Fruit fly (Drosophila melanogaster) whole organism, embryonic: ENCODE data around the gene CG3862.

Experiments
- Aef1 ChIP-seq: fragments of 200-800 bp; sonication (Bioruptor generic); IDR thresholded peaks from 3 replicates; pipeline ENCODE4 v1.3.6; 2022; ENCODE audit warnings: missing biosample characterization, missing genetic modification characterization
- Asciz ChIP-seq: fragments of 200-800 bp; sonication (Bioruptor generic); optimal IDR thresholded peaks from 2 replicates; lab custom pipeline; 2017; ENCODE audit warnings: missing biosample characterization, mild to moderate bottlenecking, missing genetic modification characterization, missing genetic modification reagents
- CG11398 ChIP-seq: fragments of 200-800 bp; sonication (Bioruptor generic); optimal IDR thresholded peaks from 2 replicates; lab custom pipeline; 2016; ENCODE audit warnings: missing biosample characterization, missing genetic modification characterization
- CG13123 ChIP-seq: fragments of 200-800 bp; sonication (Bioruptor generic); optimal IDR thresholded peaks from 2 replicates; lab custom pipeline; 2016; ENCODE audit warnings: missing biosample characterization, missing genetic modification characterization
- CG13424 ChIP-seq: fragments of 200-800 bp; sonication (Bioruptor generic); optimal IDR thresholded peaks from 2 replicates; lab custom pipeline; 2019; ENCODE audit warnings: missing biosample characterization, mild to moderate bottlenecking, missing genetic modification characterization, moderate library complexity
- CG14441 ChIP-seq: fragments of 200-800 bp; sonication (Bioruptor generic); IDR thresholded peaks from 2 replicates; pipeline ENCODE4 v1.3.6; 2022; ENCODE audit warnings: missing biosample characterization, missing genetic modification characterization
- CG16813 ChIP-seq: fragments of 200-800 bp; sonication (Bioruptor generic); IDR thresholded peaks from 3 replicates; pipeline ENCODE4 v1.3.6; 2022; ENCODE audit warnings: missing biosample characterization, missing genetic modification characterization; ENCODE audit not compliant: partially characterized antibody
- CG17568 ChIP-seq: fragments of 200-800 bp; sonication (Bioruptor generic); optimal IDR thresholded peaks from 2 replicates; lab custom pipeline; 2018; ENCODE audit warnings: missing biosample characterization, mild to moderate bottlenecking, missing genetic modification characterization, moderate library complexity
- CG31224 ChIP-seq: fragments of 200-800 bp; sonication (Bioruptor generic); IDR thresholded peaks from 2 replicates; pipeline ENCODE4 v1.3.6; 2022; ENCODE audit warnings: missing biosample characterization, missing genetic modification characterization
- CG31388 ChIP-seq: fragments of 200-800 bp; sonication (Bioruptor generic); optimal IDR thresholded peaks from 2 replicates; lab custom pipeline; 2016; ENCODE audit warnings: missing biosample characterization, missing genetic modification characterization
- CG34376 ChIP-seq: fragments of 200-800 bp; sonication (Bioruptor generic); optimal IDR thresholded peaks from 2 replicates; lab custom pipeline; 2018; ENCODE audit warnings: missing biosample characterization, mild to moderate bottlenecking, missing genetic modification characterization
- CG3847 ChIP-seq: fragments of 200-800 bp; sonication (Bioruptor generic); IDR thresholded peaks from 2 replicates; pipeline ENCODE4 v1.3.6; 2022; ENCODE audit warnings: missing biosample characterization, missing genetic modification characterization
- CG4360 ChIP-seq: fragments of 200-800 bp; sonication (Bioruptor generic); IDR thresholded peaks from 2 replicates; pipeline ENCODE4 v1.3.6; 2022; ENCODE audit warnings: missing biosample characterization, missing genetic modification characterization
- CG4854 ChIP-seq: fragments of 200-800 bp; sonication (Bioruptor generic); optimal IDR thresholded peaks from 2 replicates; lab custom pipeline; 2016; ENCODE audit warnings: missing biosample characterization, missing genetic modification characterization, inconsistent platforms
- CG6175 ChIP-seq: fragments of 200-800 bp; sonication (Bioruptor generic); IDR thresholded peaks from 3 replicates; pipeline ENCODE4 v1.3.6; 2022; ENCODE audit warnings: missing biosample characterization, missing genetic modification characterization
- CG6854 ChIP-seq: fragments of 200-800 bp; sonication (Bioruptor generic); optimal IDR thresholded peaks from 3 replicates; lab custom pipeline; 2017; ENCODE audit warnings: missing biosample characterization, mild to moderate bottlenecking, missing genetic modification characterization
- CG8281 ChIP-seq: fragments of 200-800 bp; sonication (Bioruptor generic); optimal IDR thresholded peaks from 2 replicates; lab custom pipeline; 2018; ENCODE audit warnings: missing biosample characterization, mild to moderate bottlenecking, missing genetic modification characterization, moderate library complexity
- CG8388 ChIP-seq: fragments of 200-800 bp; sonication (Bioruptor generic); optimal IDR thresholded peaks from 2 replicates; lab custom pipeline; 2019; ENCODE audit warnings: missing biosample characterization, mild to moderate bottlenecking, missing genetic modification characterization, moderate library complexity
- CTCF ChIP-seq: fragments of 200-800 bp; sonication (Bioruptor generic); optimal IDR thresholded peaks from 2 replicates; lab custom pipeline; 2017; ENCODE audit warnings: missing biosample characterization, mild to moderate bottlenecking, missing genetic modification characterization, moderate library complexity
- Doc2 ChIP-seq: fragments of 200-800 bp; sonication (Bioruptor generic); IDR thresholded peaks from 2 replicates; pipeline ENCODE4 v1.3.6; 2022; ENCODE audit warnings: missing biosample characterization, missing genetic modification characterization
- Dp ChIP-seq: fragments of 200-800 bp; sonication (Bioruptor generic); optimal IDR thresholded peaks from 2 replicates; lab custom pipeline; 2018; ENCODE audit warnings: missing biosample characterization, mild to moderate bottlenecking, missing genetic modification characterization, moderate library complexity
- Ets65A ChIP-seq: fragments of 200-800 bp; sonication (Bioruptor generic); peaks from one replicate; lab custom pipeline; 2016; ENCODE audit warnings: missing biosample characterization, missing genetic modification characterization
- Fer1 ChIP-seq: fragments of 200-800 bp; sonication (Bioruptor generic); optimal IDR thresholded peaks from 2 replicates; lab custom pipeline; 2017; ENCODE audit warnings: missing biosample characterization, mild to moderate bottlenecking, missing genetic modification characterization
- GATAe ChIP-seq: fragments of 200-800 bp; sonication (Bioruptor generic); conservative IDR thresholded peaks from 2 replicates; pipeline ENCODE4 v1.3.6; 2022; ENCODE audit warnings: missing biosample characterization, missing genetic modification characterization
- Hmx ChIP-seq: fragments of 200-800 bp; sonication (Bioruptor generic); optimal IDR thresholded peaks from 2 replicates; lab custom pipeline; 2016; ENCODE audit warnings: missing biosample characterization, missing genetic modification characterization
- Hr39 ChIP-seq: fragments of >200 bp; optimal IDR thresholded peaks from 2 replicates; lab custom pipeline; 2017
- Med ChIP-seq: fragments of 200-800 bp; sonication (Bioruptor generic); peaks from one replicate; lab custom pipeline; 2016; ENCODE audit warnings: missing biosample characterization, missing genetic modification characterization, mild to moderate bottlenecking, inconsistent platforms, moderate library complexity
- Rfx ChIP-seq: fragments of 200-800 bp; sonication (Bioruptor generic); IDR thresholded peaks from 2 replicates; pipeline ENCODE4 v1.3.6; 2022; ENCODE audit warnings: missing biosample characterization, missing genetic modification characterization
- Rx ChIP-seq: fragments of 200-800 bp; sonication (Bioruptor generic); IDR thresholded peaks from 2 replicates; pipeline ENCODE4 v1.3.6; 2022; ENCODE audit warnings: missing biosample characterization, missing genetic modification characterization
- Six4 ChIP-seq: fragments of 200-800 bp; sonication (Bioruptor generic); optimal IDR thresholded peaks from 2 replicates; lab custom pipeline; 2016; ENCODE audit warnings: missing biosample characterization, missing genetic modification characterization
- amos ChIP-seq: fragments of 200-800 bp; sonication (Bioruptor generic); IDR thresholded peaks from 2 replicates; pipeline ENCODE4 v1.3.6; 2022; ENCODE audit warnings: missing biosample characterization, missing genetic modification characterization; ENCODE audit not compliant: partially characterized antibody
- aop ChIP-seq: fragments of 200-800 bp; sonication (Bioruptor generic); IDR thresholded peaks from 2 replicates; pipeline ENCODE4 v1.3.6; 2022; ENCODE audit warnings: missing biosample characterization, missing genetic modification characterization
- btn ChIP-seq: fragments of 200-800 bp; sonication (Bioruptor generic); optimal IDR thresholded peaks from 2 replicates; lab custom pipeline; 2016; ENCODE audit warnings: missing biosample characterization, missing genetic modification characterization
- crp ChIP-seq, 2 experiments: fragments of 200-800 bp; sonication (Bioruptor generic); optimal IDR thresholded peaks; 2 replicates in 1 of 2; 3 replicates in 1 of 2; lab custom pipeline; 2017; ENCODE audit warnings: missing biosample characterization in 2 of 2, missing genetic modification characterization in 2 of 2, mild to moderate bottlenecking in 1 of 2, moderate library complexity in 1 of 2
- danr ChIP-seq: fragments of 200-800 bp; sonication (Bioruptor generic); IDR thresholded peaks from 2 replicates; pipeline ENCODE4 v1.3.6; 2022; ENCODE audit warnings: missing biosample characterization, missing genetic modification characterization
- dati ChIP-seq: fragments of 200-800 bp; sonication (Bioruptor generic); IDR thresholded peaks from 2 replicates; pipeline ENCODE4 v1.3.6; 2022; ENCODE audit warnings: missing biosample characterization, missing genetic modification characterization
- dimm ChIP-seq: fragments of 200-800 bp; sonication (Bioruptor generic); IDR thresholded peaks from 2 replicates; pipeline ENCODE4 v1.3.6; 2022; ENCODE audit warnings: missing biosample characterization, missing genetic modification characterization
- disco-r ChIP-seq: fragments of 200-800 bp; sonication (Bioruptor generic); optimal IDR thresholded peaks from 2 replicates; lab custom pipeline; 2016; ENCODE audit warnings: missing biosample characterization, missing genetic modification characterization
- fd3F ChIP-seq: fragments of 200-800 bp; sonication (Bioruptor generic); optimal IDR thresholded peaks from 2 replicates; lab custom pipeline; 2018; ENCODE audit warnings: missing biosample characterization, mild to moderate bottlenecking, missing genetic modification characterization, moderate library complexity
- kay ChIP-seq: fragments of 200-800 bp; sonication (Bioruptor generic); optimal IDR thresholded peaks from 2 replicates; lab custom pipeline; 2016; ENCODE audit warnings: missing biosample characterization, missing genetic modification characterization
- kni ChIP-seq: fragments of 200-800 bp; sonication (Bioruptor generic); optimal IDR thresholded peaks from 3 replicates; lab custom pipeline; 2017; ENCODE audit warnings: mild to moderate bottlenecking, missing biosample characterization, missing genetic modification reagents, missing genetic modification characterization
- lab ChIP-seq: fragments of 200-800 bp; sonication (Bioruptor generic); optimal IDR thresholded peaks from 3 replicates; lab custom pipeline; 2017; ENCODE audit warnings: missing biosample characterization, missing genetic modification characterization, mild to moderate bottlenecking, moderate library complexity, missing genetic modification reagents
- oc ChIP-seq: fragments of 200-800 bp; sonication (Bioruptor generic); optimal IDR thresholded peaks from 2 replicates; lab custom pipeline; 2018; ENCODE audit warnings: missing biosample characterization, mild to moderate bottlenecking, missing genetic modification characterization, moderate library complexity
- seq ChIP-seq: fragments of 200-800 bp; sonication (Bioruptor generic); IDR thresholded peaks from 2 replicates; pipeline ENCODE4 v1.3.6; 2022; ENCODE audit warnings: missing biosample characterization, missing genetic modification characterization
- slou ChIP-seq: fragments of 200-800 bp; sonication (Bioruptor generic); optimal IDR thresholded peaks from 3 replicates; lab custom pipeline; 2016; ENCODE audit warnings: missing biosample characterization, missing genetic modification characterization
- sug ChIP-seq: fragments of 200-800 bp; optimal IDR thresholded peaks from 2 replicates; lab custom pipeline; 2019; ENCODE audit warnings: missing biosample characterization, mild to moderate bottlenecking, missing genetic modification characterization, moderate library complexity
- tll ChIP-seq, 2 experiments: fragments of 200-800 bp in 1 of 2; fragments of >200 bp in 1 of 2; sonication (Bioruptor generic) in 1 of 2; optimal IDR thresholded peaks; 2 replicates each; lab custom pipeline; 2017 to 2019; ENCODE audit warnings: missing biosample characterization in 2 of 2, missing genetic modification characterization in 2 of 2, mild to moderate bottlenecking in 1 of 2, moderate library complexity in 1 of 2
- trh ChIP-seq: fragments of 200-800 bp; sonication (Bioruptor generic); optimal IDR thresholded peaks from 2 replicates; lab custom pipeline; 2016; ENCODE audit warnings: missing biosample characterization, missing genetic modification characterization
- unc-4 ChIP-seq: fragments of 200-800 bp; sonication (Bioruptor generic); IDR thresholded peaks from 2 replicates; pipeline ENCODE4 v1.3.6; 2022; ENCODE audit warnings: missing biosample characterization, missing genetic modification characterization; ENCODE audit not compliant: partially characterized antibody
- zf30C ChIP-seq: fragments of 200-800 bp; sonication (Bioruptor generic); optimal IDR thresholded peaks from 3 replicates; lab custom pipeline; 2018; ENCODE audit warnings: missing biosample characterization, mild to moderate bottlenecking, missing genetic modification characterization

CG3862 gene

dm6 chr2L:870749-871418 is 45.2 kb upstream of the CG3862 start (continued):
- TF ChIP-seq Rx (peak; percentile 75), Six4 (GFP tag; lab: Kevin White, UChicago) (peak; percentile 64), CG4360 (peak; percentile 14; the same call in 1 of the 2 replicates), danr (GFP tag; lab: Robert Waterston, UW) (no peak), GATAe (GFP tag; lab: Robert Waterston, UW) (no peak), Asciz (GFP tag; lab: Kevin White, UChicago) (no peak), kni (peak; percentile 10), CG31224 (GFP tag; lab: Robert Waterston, UW) (no peak; the same call in 1 of the 2 replicates), CG6854 (no peak), Fer1 (peak; percentile 57), lab (GFP tag; lab: Kevin White, UChicago) (peak; percentile 71), dati (GFP tag; lab: Robert Waterston, UW) (0 out of 2 replicates have a peak, but pooled peaks have one; percentile 10), oc (tag; lab: Kevin White, UChicago) (peak; percentile 50), Doc2 (GFP tag; lab: Robert Waterston, UW) (no peak; the same call in 1 of the 2 replicates), CG13424 (tag; lab: Kevin White, UChicago) (peak; percentile 73), Hr39 (lab: Kevin White, UChicago) (no peak), CG34376 (GFP tag; lab: Kevin White, UChicago) (no peak), CG16813 (GFP tag; lab: Robert Waterston, UW) (peak; percentile 37; the same call in 1 of the 3 replicates), Dp (GFP tag; lab: Kevin White, UChicago) (no peak), Rfx (GFP tag; lab: Robert Waterston, UW) (peak; percentile 76), CG31388 (GFP tag; lab: Kevin White, UChicago) (no peak), seq (GFP tag; lab: Robert Waterston, UW) (peak; percentile 47; the same call in 1 of the 2 replicates), CG17568 (no peak), CG13123 (GFP tag; lab: Kevin White, UChicago) (peak; percentile 50), unc-4 (0 out of 2 replicates have a peak, but pooled peaks have one; percentile 29), aop (no peak), dimm (GFP tag; lab: Robert Waterston, UW) (no peak), trh (peak; percentile 13), slou (GFP tag; lab: Kevin White, UChicago) (no peak), kay (GFP tag; lab: Kevin White, UChicago) (peak; percentile 48), Aef1 (GFP tag; lab: Robert Waterston, UW) (peak; percentile 58), crp (GFP tag; optimal IDR thresholded peaks at IDR 0.05; lab: Kevin White, UChicago) (peak in 1 of 2 experiments; percentile 13), CTCF (GFP tag; lab: Kevin White, UChicago) (no peak), tll (GFP tag; optimal IDR thresholded peaks at IDR 0.05; lab: Kevin White, UChicago) (peak in 1 of 2 experiments; percentile 51), CG3847 (GFP tag; lab: Robert Waterston, UW) (peak; percentile 79), Ets65A (GFP tag; lab: Kevin White, UChicago) (peak; percentile 94), Hmx (GFP tag; lab: Kevin White, UChicago) (no peak), CG14441 (GFP tag; lab: Robert Waterston, UW) (peak; percentile 74), Med (GFP tag; lab: Kevin White, UChicago) (peak; percentile 97), btn (GFP tag; lab: Kevin White, UChicago) (peak; percentile 72), CG6175 (GFP tag; lab: Robert Waterston, UW) (peak; percentile 49; the same call in 1 of the 3 replicates), CG11398 (GFP tag; lab: Kevin White, UChicago) (peak; percentile 65), CG8388 (GFP tag; lab: Kevin White, UChicago) (peak; percentile 35), fd3F (GFP tag; lab: Kevin White, UChicago) (peak; percentile 43), CG8281 (tag; lab: Kevin White, UChicago) (no peak), zf30C (GFP tag; lab: Kevin White, UChicago) (no peak), amos (peak; percentile 38), CG4854 (peak; percentile 27), sug (tag; lab: Kevin White, UChicago) (peak; percentile 65), disco-r (GFP tag; lab: Kevin White, UChicago) (peak; percentile 39)
